Worm (Caenorhabditis elegans) whole organism, L4 larva: ENCODE measurements around the gene pde-12.

ENCODE experiments used
- D1046.2 ChIP-seq: fragments of 200-800 bp; sonication (Bioruptor generic); IDR thresholded peaks from 2 replicates; pipeline ENCODE4 v1.3.6; 2022; ENCODE audit warnings: missing genetic modification characterization, missing compliant biosample characterization
- F26F4.8 ChIP-seq: fragments of 200-800 bp; sonication (Bioruptor generic); conservative IDR thresholded peaks from 2 replicates; pipeline ENCODE4 v1.3.6; 2022; ENCODE audit warnings: missing genetic modification characterization, missing compliant biosample characterization
- F37D6.2 ChIP-seq: sonication (generic microtip); optimal IDR thresholded peaks from 2 replicates; lab custom pipeline; 2016; ENCODE audit warnings: mild to moderate bottlenecking, missing genetic modification characterization, missing compliant biosample characterization
- Y105C5A.15 ChIP-seq: fragments of 200-800 bp; sonication (Bioruptor generic); IDR thresholded peaks from 2 replicates; pipeline ENCODE4 v1.3.6; 2022; ENCODE audit warnings: missing genetic modification characterization, missing compliant biosample characterization
- Y5F2A.4 ChIP-seq: fragments of 200-800 bp; sonication (Bioruptor generic); optimal IDR thresholded peaks from 2 replicates; lab custom pipeline; 2018; ENCODE audit warnings: mild to moderate bottlenecking, missing genetic modification characterization, missing compliant biosample characterization
- ZK337.2 ChIP-seq: fragments of 200-800 bp; sonication (Bioruptor generic); IDR thresholded peaks from 2 replicates; pipeline ENCODE4 v1.3.6; 2022; ENCODE audit warnings: missing genetic modification reagents, missing genetic modification characterization, missing compliant biosample characterization
- arid-1 ChIP-seq: fragments of 200-800 bp; sonication (Bioruptor generic); conservative IDR thresholded peaks from 2 replicates; pipeline ENCODE4 v1.3.6; 2022; ENCODE audit warnings: missing genetic modification reagents, missing genetic modification characterization, missing compliant biosample characterization
- attf-4 ChIP-seq: sonication (generic microtip); optimal IDR thresholded peaks from 3 replicates; lab custom pipeline; 2017; ENCODE audit warnings: missing biosample characterization, missing genetic modification characterization
- ceh-20 ChIP-seq: fragments of 200-800 bp; sonication (Bioruptor generic); IDR thresholded peaks from 2 replicates; pipeline ENCODE4 v1.3.6; 2022; ENCODE audit warnings: missing genetic modification reagents, missing genetic modification characterization, missing compliant biosample characterization
- ceh-28 ChIP-seq: fragments of 150-350 bp; optimal IDR thresholded peaks from 2 replicates; lab custom pipeline; 2014; ENCODE audit warnings: missing biosample characterization, missing genetic modification reagents, missing genetic modification characterization
- ceh-32 ChIP-seq: sonication (generic microtip); optimal IDR thresholded peaks from 2 replicates; lab custom pipeline; 2016; ENCODE audit warnings: mild to moderate bottlenecking, missing genetic modification characterization, missing compliant biosample characterization; ENCODE audit not compliant: poor library complexity
- ces-1 ChIP-seq: fragments of 150-350 bp; sonication (generic microtip); optimal IDR thresholded peaks from 4 replicates; lab custom pipeline; 2014; ENCODE audit warnings: missing biosample characterization, missing genetic modification reagents, missing genetic modification characterization
- ctbp-1 ChIP-seq: fragments of 200-800 bp; sonication (Bioruptor generic); IDR thresholded peaks from 2 replicates; pipeline ENCODE4 v1.3.6; 2022; ENCODE audit warnings: missing genetic modification reagents, missing genetic modification characterization, missing compliant biosample characterization
- daf-16 ChIP-seq, 3 experiments: sonication (generic microtip); optimal IDR thresholded peaks; 2 replicates each; lab custom pipeline; 2016 to 2017; ENCODE audit warnings: missing genetic modification characterization in 3 of 3, missing genetic modification reagents in 3 of 3, mild to moderate bottlenecking in 2 of 3, missing compliant biosample characterization in 2 of 3, missing biosample characterization in 1 of 3, moderate library complexity in 1 of 3
- daf-19 ChIP-seq: fragments of 200-800 bp; sonication (Bioruptor generic); conservative IDR thresholded peaks from 2 replicates; pipeline ENCODE4 v1.3.6; 2022; ENCODE audit warnings: missing genetic modification characterization, missing compliant biosample characterization
- dmd-8 ChIP-seq: fragments of 200-800 bp; sonication (Bioruptor generic); IDR thresholded peaks from 2 replicates; pipeline ENCODE4 v1.3.6; 2022; ENCODE audit warnings: missing genetic modification characterization, missing compliant biosample characterization
- dpl-1 ChIP-seq: fragments of 150-350 bp; optimal IDR thresholded peaks from 2 replicates; lab custom pipeline; 2014; ENCODE audit warnings: missing biosample characterization, missing genetic modification reagents, missing genetic modification characterization
- egl-27 ChIP-seq: sonication (generic microtip); optimal IDR thresholded peaks from 3 replicates; lab custom pipeline; 2017; ENCODE audit warnings: missing biosample characterization, missing genetic modification reagents, missing genetic modification characterization
- gei-8 ChIP-seq: fragments of 200-800 bp; sonication (Bioruptor generic); optimal IDR thresholded peaks from 2 replicates; lab custom pipeline; 2018; ENCODE audit warnings: mild to moderate bottlenecking, missing genetic modification characterization, missing compliant biosample characterization
- hif-1 ChIP-seq, 2 experiments: sonication (generic microtip); optimal IDR thresholded peaks; 2 replicates each; lab custom pipeline; 2016 to 2017; ENCODE audit warnings: missing compliant biosample characterization in 2 of 2, missing genetic modification characterization in 2 of 2, missing genetic modification reagents in 2 of 2, missing genotype in 2 of 2, mild to moderate bottlenecking in 1 of 2
- hlh-11 ChIP-seq: fragments of 200-800 bp; sonication (Bioruptor generic); optimal IDR thresholded peaks from 2 replicates; lab custom pipeline; 2018; ENCODE audit warnings: mild to moderate bottlenecking, missing genetic modification characterization, missing compliant biosample characterization
- hlh-30 ChIP-seq: sonication (generic microtip); optimal IDR thresholded peaks from 2 replicates; lab custom pipeline; 2017; ENCODE audit warnings: antibody characterized with exemption, mild to moderate bottlenecking, missing genetic modification characterization, missing compliant biosample characterization; ENCODE audit not compliant: insufficient read depth
- lim-7 ChIP-seq: fragments of 200-800 bp; sonication (Bioruptor generic); IDR thresholded peaks from 2 replicates; pipeline ENCODE4 v1.3.6; 2022; ENCODE audit warnings: missing genetic modification characterization, missing compliant biosample characterization
- lin-15B ChIP-seq: fragments of 150-350 bp; sonication (generic microtip); optimal IDR thresholded peaks from 3 replicates; lab custom pipeline; 2014; ENCODE audit warnings: missing biosample characterization, missing genetic modification characterization
- lin-38 ChIP-seq: fragments of 200-800 bp; sonication (Bioruptor generic); IDR thresholded peaks from 2 replicates; pipeline ENCODE4 v1.3.6; 2022; ENCODE audit warnings: missing genetic modification reagents, missing genetic modification characterization, missing compliant biosample characterization
- lin-39 ChIP-seq: fragments of 150-350 bp; optimal IDR thresholded peaks from 2 replicates; lab custom pipeline; 2014; ENCODE audit warnings: missing biosample characterization, missing genetic modification reagents, missing genetic modification characterization
- lir-3 ChIP-seq: sonication (generic microtip); optimal IDR thresholded peaks from 2 replicates; lab custom pipeline; 2016; ENCODE audit warnings: mild to moderate bottlenecking, missing genetic modification characterization, missing compliant biosample characterization
- madf-5 ChIP-seq, 2 experiments: fragments of 200-800 bp; sonication (Bioruptor generic); IDR thresholded peaks; 2 replicates each; pipeline ENCODE4 v1.3.6; 2022; ENCODE audit warnings: missing compliant biosample characterization in 2 of 2, missing genetic modification characterization in 2 of 2
- madf-9 ChIP-seq: fragments of 200-800 bp; sonication (Bioruptor generic); conservative IDR thresholded peaks from 2 replicates; pipeline ENCODE4 v1.3.6; 2022; ENCODE audit warnings: missing genetic modification reagents, missing genetic modification characterization, missing compliant biosample characterization
- mdl-1 ChIP-seq, 2 experiments: fragments of 150-350 bp in 1 of 2; sonication (generic microtip) in 1 of 2; optimal IDR thresholded peaks; 2 replicates each; lab custom pipeline; 2014 to 2017; ENCODE audit warnings: missing biosample characterization in 2 of 2, missing genetic modification characterization in 2 of 2
- mdt-29 ChIP-seq: fragments of 200-800 bp; sonication (Bioruptor generic); IDR thresholded peaks from 2 replicates; pipeline ENCODE4 v1.3.6; 2022; ENCODE audit warnings: missing genetic modification reagents, missing genetic modification characterization, missing compliant biosample characterization
- mep-1 ChIP-seq: fragments of 150-350 bp; sonication (generic microtip); optimal IDR thresholded peaks from 3 replicates; lab custom pipeline; 2014; ENCODE audit warnings: missing biosample characterization, missing genetic modification characterization
- mes-2 ChIP-seq: sonication (generic microtip); optimal IDR thresholded peaks from 2 replicates; lab custom pipeline; 2016; ENCODE audit warnings: missing genotype, mild to moderate bottlenecking, missing genetic modification characterization, missing compliant biosample characterization; ENCODE audit not compliant: poor library complexity, severe bottlenecking
- nhr-111 ChIP-seq: fragments of 200-800 bp; sonication (Bioruptor generic); optimal IDR thresholded peaks from 2 replicates; lab custom pipeline; 2018; ENCODE audit warnings: mild to moderate bottlenecking, missing genetic modification characterization, missing compliant biosample characterization
- nhr-237 ChIP-seq: sonication (generic microtip); optimal IDR thresholded peaks from 2 replicates; lab custom pipeline; 2017; ENCODE audit warnings: missing biosample characterization, missing genetic modification characterization
- nhr-41 ChIP-seq: fragments of 200-800 bp; sonication (Bioruptor generic); IDR thresholded peaks from 2 replicates; pipeline ENCODE4 v1.3.6; 2022; ENCODE audit warnings: missing genetic modification reagents, missing genetic modification characterization, missing compliant biosample characterization
- nhr-42 ChIP-seq: fragments of 200-800 bp; sonication (Bioruptor generic); IDR thresholded peaks from 2 replicates; pipeline ENCODE4 v1.3.6; 2022; ENCODE audit warnings: missing genetic modification characterization, missing compliant biosample characterization
- nhr-48 ChIP-seq: sonication (generic microtip); optimal IDR thresholded peaks from 2 replicates; lab custom pipeline; 2016; ENCODE audit warnings: mild to moderate bottlenecking, missing genetic modification characterization, missing compliant biosample characterization
- nhr-76 ChIP-seq: fragments of 150-350 bp; optimal IDR thresholded peaks from 2 replicates; lab custom pipeline; 2014; ENCODE audit warnings: missing biosample characterization, missing genetic modification characterization
- rbr-2 ChIP-seq: sonication (generic microtip); optimal IDR thresholded peaks from 2 replicates; lab custom pipeline; 2016; ENCODE audit warnings: missing genotype, missing genetic modification characterization, missing compliant biosample characterization
- saeg-2 ChIP-seq: fragments of 200-800 bp; sonication (Bioruptor generic); IDR thresholded peaks from 2 replicates; pipeline ENCODE4 v1.3.6; 2022; ENCODE audit warnings: missing genetic modification reagents, missing genetic modification characterization, missing compliant biosample characterization
- spr-1 ChIP-seq: sonication (generic microtip); optimal IDR thresholded peaks from 2 replicates; lab custom pipeline; 2016; ENCODE audit warnings: mild to moderate bottlenecking, missing genetic modification characterization, missing compliant biosample characterization
- spr-3 ChIP-seq: fragments of 200-800 bp; sonication (Bioruptor generic); optimal IDR thresholded peaks from 2 replicates; lab custom pipeline; 2018; ENCODE audit warnings: mild to moderate bottlenecking, missing genetic modification characterization, missing compliant biosample characterization
- unc-130 ChIP-seq: sonication (generic microtip); optimal IDR thresholded peaks from 2 replicates; lab custom pipeline; 2016; ENCODE audit warnings: missing genetic modification reagents, missing genetic modification characterization, missing compliant biosample characterization
- unc-62 ChIP-seq, 3 experiments: fragments of 150-350 bp in 1 of 3; sonication (generic microtip); optimal IDR thresholded peaks in 2 of 3; peaks in 1 of 3; 1 replicate in 1 of 3; 2 replicates in 2 of 3; lab custom pipeline; 2014 to 2017; ENCODE audit warnings: missing biosample characterization in 3 of 3, missing genetic modification characterization in 3 of 3, missing genetic modification reagents in 3 of 3, missing genotype in 1 of 3
- zag-1 ChIP-seq: fragments of 150-350 bp; optimal IDR thresholded peaks from 2 replicates; lab custom pipeline; 2014; ENCODE audit warnings: missing biosample characterization, missing genetic modification characterization
- zfp-2 ChIP-seq: sonication (generic microtip); optimal IDR thresholded peaks from 2 replicates; lab custom pipeline; 2016; ENCODE audit warnings: mild to moderate bottlenecking, missing genetic modification characterization, missing compliant biosample characterization
- zfp-3 ChIP-seq: fragments of 200-800 bp; sonication (Bioruptor generic); conservative IDR thresholded peaks from 2 replicates; pipeline ENCODE4 v1.3.6; 2022; ENCODE audit warnings: missing genetic modification reagents, missing genetic modification characterization, missing compliant biosample characterization
- zip-2 ChIP-seq: fragments of 150-350 bp; optimal IDR thresholded peaks from 2 replicates; lab custom pipeline; 2014; ENCODE audit warnings: missing biosample characterization, missing genetic modification characterization
- ztf-7 ChIP-seq: fragments of 150-350 bp; optimal IDR thresholded peaks from 2 replicates; lab custom pipeline; 2014; ENCODE audit warnings: missing biosample characterization, missing genetic modification characterization

The pde-12 gene

DNA sequence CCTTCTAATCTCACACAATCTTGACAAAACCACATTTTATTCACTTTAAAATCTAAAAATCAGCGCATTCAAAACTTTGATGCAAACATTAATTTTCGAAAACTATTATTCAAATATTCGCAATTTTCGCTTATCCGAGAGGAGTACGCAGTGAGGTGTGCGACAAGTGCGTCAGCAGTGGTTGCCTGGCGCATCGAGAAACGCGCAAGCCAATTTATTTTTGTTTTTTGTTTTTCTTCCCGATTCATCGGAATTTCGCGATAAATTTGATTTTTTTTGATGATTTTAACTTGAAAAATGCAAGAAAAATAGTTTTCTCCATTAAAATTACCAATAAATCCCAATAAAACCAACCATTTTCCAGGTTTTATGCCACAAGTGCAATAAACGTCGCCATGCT lies 4.0 kb upstream of the pde-12 start, which contains the start of the genes fbxb-85 and hex-3 (continued):
- TF ChIP-seq saeg-2 (GFP tag; lab: Robert Waterston, UW), result peak; percentile 83
- peak; percentile 93 for TF ChIP-seq nhr-42
- TF ChIP-seq dmd-8 (GFP tag; lab: Robert Waterston, UW), result no peak
- TF ChIP-seq gei-8, result no peak
- TF ChIP-seq madf-5 (GFP tag; IDR thresholded peaks at IDR 0.05; lab: Robert Waterston, UW), result 0 out of 4 replicates have a peak, but pooled peaks of 1 of the 2 experiments have one; percentile 38
- peak; percentile 92 for TF ChIP-seq ceh-20 (GFP tag; lab: Robert Waterston, UW)
- TF ChIP-seq dpl-1 (GFP tag; lab: Kevin White, UChicago), result peak; percentile 94
- TF ChIP-seq unc-62 (GFP tag; optimal IDR thresholded peaks at IDR 0.05 in 1 of 2; lab: Kevin White, UChicago), result peak in 1 of 2 experiments; percentile 94
- no peak for TF ChIP-seq unc-62 (tag; optimal IDR thresholded peaks at IDR 0.05; lab: Kevin White, UChicago)
- peak; percentile 37; the same call in 1 of the 2 replicates for TF ChIP-seq madf-9
- peak; percentile 92 for TF ChIP-seq spr-1 (tag; lab: Kevin White, UChicago)
- peak; percentile 84 for TF ChIP-seq zfp-3 (GFP tag; lab: Robert Waterston, UW)
- peak; percentile 91 for TF ChIP-seq ztf-7 (tag; lab: Kevin White, UChicago)
- peak; percentile 64 for TF ChIP-seq zag-1 (tag; lab: Kevin White, UChicago)
- peak; percentile 92 for TF ChIP-seq arid-1 (GFP tag; lab: Robert Waterston, UW)
- TF ChIP-seq mep-1 (tag; lab: Kevin White, UChicago), result peak; percentile 94
- TF ChIP-seq mdl-1 (tag; optimal IDR thresholded peaks at IDR 0.05; lab: Kevin White, UChicago), result peak in 1 of 2 experiments; percentile 3
- TF ChIP-seq rbr-2 (tag; lab: Kevin White, UChicago), result peak; percentile 94
- TF ChIP-seq zip-2 (tag; lab: Kevin White, UChicago), result peak; percentile 68
- no peak for TF ChIP-seq nhr-41
- TF ChIP-seq daf-16 (GFP tag; optimal IDR thresholded peaks at IDR 0.05; lab: Kevin White, UChicago), result peak; percentile 12 to 89
- TF ChIP-seq daf-16 (tag; optimal IDR thresholded peaks at IDR 0.05; lab: Kevin White, UChicago), result peak; percentile 86
- no peak for TF ChIP-seq lin-39 (tag; lab: Kevin White, UChicago)
- TF ChIP-seq nhr-48 (tag; lab: Kevin White, UChicago), result peak; percentile 75
- TF ChIP-seq egl-27 (tag; lab: Kevin White, UChicago), result no peak
- TF ChIP-seq mes-2 (tag; lab: Kevin White, UChicago), result peak; percentile 95
- peak; percentile 81 for TF ChIP-seq hlh-30 (tag; lab: Kevin White, UChicago)
- peak; percentile 68; the same call in 1 of the 2 replicates for TF ChIP-seq ZK337.2 (GFP tag; lab: Robert Waterston, UW)
- no peak for TF ChIP-seq lim-7 (GFP tag; lab: Robert Waterston, UW)
- TF ChIP-seq hif-1 (tag; optimal IDR thresholded peaks at IDR 0.05; lab: Kevin White, UChicago), result peak; percentile 60 to 75
- TF ChIP-seq D1046.2, result peak; percentile 73; the same call in 1 of the 2 replicates
- TF ChIP-seq lin-38 (GFP tag; lab: Robert Waterston, UW), result peak; percentile 93
- TF ChIP-seq F37D6.2 (tag; lab: Kevin White, UChicago), result peak; percentile 93
- TF ChIP-seq ceh-32 (tag; lab: Kevin White, UChicago), result peak; percentile 80
- TF ChIP-seq nhr-237 (tag; lab: Kevin White, UChicago), result no peak
- TF ChIP-seq Y105C5A.15 (GFP tag; lab: Robert Waterston, UW), result no peak
- peak; percentile 90 for TF ChIP-seq spr-3 (GFP tag; lab: Kevin White, UChicago)
- TF ChIP-seq Y5F2A.4 (GFP tag; lab: Kevin White, UChicago), result peak; percentile 47
- TF ChIP-seq zfp-2, result no peak
- no peak for TF ChIP-seq attf-4 (tag; lab: Kevin White, UChicago)
- TF ChIP-seq F26F4.8 (GFP tag; lab: Robert Waterston, UW), result no peak
- TF ChIP-seq lin-15B (tag; lab: Kevin White, UChicago), result peak; percentile 60
- TF ChIP-seq mdt-29 (GFP tag; lab: Robert Waterston, UW), result peak; percentile 70
- TF ChIP-seq unc-130 (GFP tag; lab: Kevin White, UChicago), result peak; percentile 67
- TF ChIP-seq daf-19 (GFP tag; lab: Robert Waterston, UW), result peak; percentile 82
- TF ChIP-seq nhr-76, result no peak
- TF ChIP-seq ctbp-1 (GFP tag; lab: Robert Waterston, UW), result peak; percentile 84
- TF ChIP-seq hlh-11 (tag; lab: Kevin White, UChicago), result peak; percentile 91
- peak; percentile 57 for TF ChIP-seq ces-1 (GFP tag; lab: Kevin White, UChicago)
- no peak for TF ChIP-seq lir-3 (tag; lab: Kevin White, UChicago)
- TF ChIP-seq nhr-111 (GFP tag; lab: Kevin White, UChicago), result no peak
- TF ChIP-seq ceh-28 (tag; lab: Kevin White, UChicago), result no peak
